Worm (Caenorhabditis elegans): ENCODE data around the gene chil-10.

Gene chil-10

ce11 chrX:945669-946068, 12.0 kb upstream of the chil-10 start (continued):
- no peak for TF ChIP-seq skn-1 (tag; optimal IDR thresholded peaks at IDR 0.05)

- peak in 1 of 2 experiments; percentile 62 for TF ChIP-seq unc-62 (GFP tag; optimal IDR thresholded peaks at IDR 0.05 in 1 of 2)
- TF ChIP-seq unc-62 (tag; optimal IDR thresholded peaks at IDR 0.05), result no peak
- no peak for TF ChIP-seq ceh-62 (tag; optimal IDR thresholded peaks at IDR 0.05)
- no peak for TF ChIP-seq dmd-9 (GFP tag; IDR thresholded peaks at IDR 0.05)
- TF ChIP-seq aha-1 (tag), result peak; percentile 3
- TF ChIP-seq madf-9 (GFP tag; conservative IDR thresholded peaks at IDR 0.05), result no peak
- TF ChIP-seq hlh-11 (tag; optimal IDR thresholded peaks at IDR 0.05), result no peak
- no peak for TF ChIP-seq ctbp-1 (GFP tag; IDR thresholded peaks at IDR 0.05)
Observed at ce11 chrX:947885-948284, 9.8 kb upstream of the chil-10 start.

ce11 chrX:948783-949182, 8.9 kb upstream of the chil-10 start, which contains the start of gene sms-2:
TSS of gene sms-2 (minus strand) at chrX:948883.
- TF ChIP-seq fos-1 (tag; optimal IDR thresholded peaks at IDR 0.05), result no peak
- no peak for TF ChIP-seq lsy-2 (tag; optimal IDR thresholded peaks at IDR 0.05)
- TF ChIP-seq D1046.2 (GFP tag; IDR thresholded peaks at IDR 0.05), result no peak
- no peak for TF ChIP-seq mep-1 (tag; optimal IDR thresholded peaks at IDR 0.05)
- TF ChIP-seq ztf-11 (tag; optimal IDR thresholded peaks at IDR 0.05), result no peak
- no peak for TF ChIP-seq F44E2.7 (GFP tag; IDR thresholded peaks at IDR 0.05)
- no peak for TF ChIP-seq cey-2 (tag; optimal IDR thresholded peaks at IDR 0.05; ENCODE audit: borderline replicate concordance, insufficient read depth)
- no peak for TF ChIP-seq ama-1 (optimal IDR thresholded peaks at IDR 0.05)
- TF ChIP-seq zfp-2 (tag; optimal IDR thresholded peaks at IDR 0.05), result no peak
- TF ChIP-seq ceh-32 (tag; optimal IDR thresholded peaks at IDR 0.05; ENCODE audit: poor library complexity), result no peak
- TF ChIP-seq snpc-4 (tag; optimal IDR thresholded peaks at IDR 0.05), result no peak
- TF ChIP-seq lim-7 (GFP tag; IDR thresholded peaks at IDR 0.05), result no peak

- peak; percentile 82 for TF ChIP-seq ceh-20 (GFP tag; IDR thresholded peaks at IDR 0.05)
- TF ChIP-seq lim-7 (GFP tag; IDR thresholded peaks at IDR 0.05), result 0 out of 2 replicates have a peak, but pooled peaks have one; percentile 46
- no peak for TF ChIP-seq mxl-2 (GFP tag; conservative IDR thresholded peaks at IDR 0.05)
- TF ChIP-seq nhr-10 (tag; optimal IDR thresholded peaks at IDR 0.05), result no peak
- TF ChIP-seq Y105C5A.15 (GFP tag; IDR thresholded peaks at IDR 0.05), result no peak
- TF ChIP-seq aha-1 (tag), result peak; percentile 98
- TF ChIP-seq mes-2 (tag; optimal IDR thresholded peaks at IDR 0.05; ENCODE audit: poor library complexity, severe bottlenecking), result peak; percentile 73
- peak; percentile 75 for TF ChIP-seq tra-1 (GFP tag; IDR thresholded peaks at IDR 0.05)
- peak; percentile 51; the same call in 1 of the 2 replicates for TF ChIP-seq dmd-6 (GFP tag; IDR thresholded peaks at IDR 0.05)
- no peak for TF ChIP-seq Y48G9A.11 (GFP tag; IDR thresholded peaks at IDR 0.05)
- peak; percentile 73 for TF ChIP-seq duxl-1 (tag; optimal IDR thresholded peaks at IDR 0.05; ENCODE audit: poor library complexity)
- peak; percentile 80 for TF ChIP-seq hlh-30 (tag; optimal IDR thresholded peaks at IDR 0.05; ENCODE audit: insufficient read depth)
- no peak for TF ChIP-seq skn-1 (tag; optimal IDR thresholded peaks at IDR 0.05)
- TF ChIP-seq ztf-11 (tag; optimal IDR thresholded peaks at IDR 0.05), result no peak
- peak in 1 of 2 experiments; percentile 99 for TF ChIP-seq unc-62 (GFP tag; optimal IDR thresholded peaks at IDR 0.05 in 1 of 2)
- no peak for TF ChIP-seq unc-62 (tag; optimal IDR thresholded peaks at IDR 0.05)
- TF ChIP-seq zfp-3 (GFP tag; conservative IDR thresholded peaks at IDR 0.05), result peak; percentile 31; the same call in 1 of the 2 replicates
- no peak for TF ChIP-seq F44E2.7 (GFP tag; IDR thresholded peaks at IDR 0.05)
- peak; percentile 23 for TF ChIP-seq dpl-1 (GFP tag; optimal IDR thresholded peaks at IDR 0.05)
- no peak for TF ChIP-seq dmd-9 (GFP tag; IDR thresholded peaks at IDR 0.05)
- peak; percentile 11 for TF ChIP-seq snpc-4 (tag; optimal IDR thresholded peaks at IDR 0.05)
- TF ChIP-seq arid-1 (GFP tag; conservative IDR thresholded peaks at IDR 0.05), result peak; percentile 68
- TF ChIP-seq F37D6.2 (tag; optimal IDR thresholded peaks at IDR 0.05), result peak; percentile 90
- peak; percentile 81 to 88 for TF ChIP-seq lsy-2 (tag; optimal IDR thresholded peaks at IDR 0.05)
- TF ChIP-seq egl-27 (tag; optimal IDR thresholded peaks at IDR 0.05), result no peak
- peak; percentile 89 for TF ChIP-seq hmg-1.1 (GFP tag; IDR thresholded peaks at IDR 0.05)
- peak; percentile 96 for TF ChIP-seq mep-1 (tag; optimal IDR thresholded peaks at IDR 0.05)
- TF ChIP-seq nhr-28 (tag; optimal IDR thresholded peaks at IDR 0.05), result peak; percentile 75
- TF ChIP-seq unc-130 (GFP tag; optimal IDR thresholded peaks at IDR 0.05), result no peak
- TF ChIP-seq saeg-2 (GFP tag; IDR thresholded peaks at IDR 0.05), result peak; percentile 82; the same call in 1 of the 2 replicates
- TF ChIP-seq rbr-2 (tag; optimal IDR thresholded peaks at IDR 0.05), result peak; percentile 97
- no peak for TF ChIP-seq tag-97 (GFP tag; IDR thresholded peaks at IDR 0.05)
- TF ChIP-seq ces-1 (GFP tag; optimal IDR thresholded peaks at IDR 0.05), result peak; percentile 36
- TF ChIP-seq T26A8.4 (GFP tag; IDR thresholded peaks at IDR 0.05), result peak; percentile 83
- TF ChIP-seq ztf-7 (tag; optimal IDR thresholded peaks at IDR 0.05), result peak; percentile 82
- TF ChIP-seq hlh-11 (tag; optimal IDR thresholded peaks at IDR 0.05), result peak; percentile 87
Observed at ce11 chrX:949466-949865, 8.2 kb upstream of the chil-10 start.
